Worm (Caenorhabditis elegans): ENCODE results near the gene F02C9.2.

DNA sequence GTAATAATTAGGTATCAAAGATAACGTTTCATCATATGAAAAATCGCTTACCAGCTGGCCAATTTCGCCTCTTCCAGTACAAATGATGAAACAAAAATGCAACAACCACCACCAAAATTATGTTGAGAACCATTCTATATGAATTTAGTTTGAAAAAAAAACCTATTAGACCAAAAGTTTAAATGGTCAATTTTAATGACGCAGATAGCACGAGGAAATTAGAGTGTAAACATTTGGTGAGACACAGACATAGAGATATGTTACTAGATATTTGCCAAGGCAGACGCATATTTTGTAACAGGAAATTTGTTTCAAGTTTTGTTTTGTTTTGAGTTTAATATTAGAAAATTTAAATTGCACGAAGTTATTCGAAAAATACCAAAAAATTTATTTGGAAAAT lies 39.2 kb upstream of the F02C9.2 start, which contains the start of gene cyp-33C9:
- TF ChIP-seq hlh-12 (tag; optimal IDR thresholded peaks at IDR 0.05) (no peak), lin-40 (tag; optimal IDR thresholded peaks at IDR 0.05) (no peak), F23B12.7 (tag; optimal IDR thresholded peaks at IDR 0.05; ENCODE audit: insufficient read depth) (no peak), snpc-4 (GFP tag; optimal IDR thresholded peaks at IDR 0.05) (no peak), snpc-4 (tag; optimal IDR thresholded peaks at IDR 0.05) (no peak), rpc-1 (optimal IDR thresholded peaks at IDR 0.05) (no peak), rpc-1 (tag; optimal IDR thresholded peaks at IDR 0.05) (no peak)

Measured in whole organism, young adult.